Worm (Caenorhabditis elegans) whole organism, young adult: ENCODE measurements around the gene fem-1.

Experiments used
- F22D6.2 ChIP-seq: sonication (generic microtip); optimal IDR thresholded peaks from 2 replicates; lab custom pipeline; 2016; ENCODE audit warnings: mild to moderate bottlenecking, missing genetic modification characterization, missing compliant biosample characterization
- ama-1 ChIP-seq, 3 experiments: fragments of 150-350 bp in 1 of 3; sonication (generic microtip) in 2 of 3; optimal IDR thresholded peaks; 2 replicates each; lab custom pipeline; 2014 to 2018; ENCODE audit warnings: missing biosample characterization in 2 of 3, missing genetic modification characterization in 2 of 3, missing genetic modification reagents in 2 of 3
- dpl-1 ChIP-seq: fragments of 150-350 bp; optimal IDR thresholded peaks from 2 replicates; lab custom pipeline; 2014; ENCODE audit warnings: missing biosample characterization, missing genetic modification reagents, missing genetic modification characterization
- sptf-2 ChIP-seq: fragments of 200-800 bp; sonication (Bioruptor generic); optimal IDR thresholded peaks from 2 replicates; lab custom pipeline; 2018; ENCODE audit warnings: mild to moderate bottlenecking, missing genetic modification characterization, missing compliant biosample characterization
- unc-62 ChIP-seq: fragments of 150-350 bp; optimal IDR thresholded peaks from 2 replicates; lab custom pipeline; 2014; ENCODE audit warnings: missing biosample characterization, missing genetic modification reagents, missing genetic modification characterization
- ztf-26 ChIP-seq: sonication (generic microtip); optimal IDR thresholded peaks from 2 replicates; lab custom pipeline; 2017; ENCODE audit warnings: missing genetic modification characterization, missing compliant biosample characterization

DNA sequence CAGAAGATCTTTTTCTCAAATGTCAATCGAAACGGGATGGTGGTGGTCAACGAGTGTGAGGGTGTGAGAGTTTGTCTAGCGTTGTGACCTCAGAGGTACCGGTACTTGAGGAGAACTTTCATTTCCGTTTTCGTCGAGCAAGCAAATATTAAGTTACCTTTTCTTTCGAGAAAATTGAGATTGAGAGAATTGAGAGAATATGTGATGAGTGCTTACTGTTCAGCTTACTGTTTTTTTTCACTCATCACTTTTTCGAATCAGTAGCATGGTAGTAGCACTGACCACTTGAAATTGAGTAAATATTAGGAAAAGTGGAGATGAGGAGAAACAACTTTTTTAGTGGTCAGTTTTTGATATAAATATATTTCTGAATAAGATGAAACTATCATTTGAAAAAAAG is 36.3 kb upstream of the fem-1 start, which contains the start of gene T12E12.6:
- TF ChIP-seq ztf-26 (tag; lab: Kevin White, UChicago) (no peak), sptf-2 (no peak), F22D6.2 (tag; lab: Kevin White, UChicago) (no peak), ama-1 (optimal IDR thresholded peaks at IDR 0.05; lab: Kevin White, UChicago) (no peak), ama-1 (GFP tag; optimal IDR thresholded peaks at IDR 0.05; lab: Kevin White, UChicago) (no peak), dpl-1 (no peak), unc-62 (GFP tag; lab: Kevin White, UChicago) (no peak)
